Worm (Caenorhabditis elegans): ENCODE data around the gene Y66D12A.21.

DNA sequence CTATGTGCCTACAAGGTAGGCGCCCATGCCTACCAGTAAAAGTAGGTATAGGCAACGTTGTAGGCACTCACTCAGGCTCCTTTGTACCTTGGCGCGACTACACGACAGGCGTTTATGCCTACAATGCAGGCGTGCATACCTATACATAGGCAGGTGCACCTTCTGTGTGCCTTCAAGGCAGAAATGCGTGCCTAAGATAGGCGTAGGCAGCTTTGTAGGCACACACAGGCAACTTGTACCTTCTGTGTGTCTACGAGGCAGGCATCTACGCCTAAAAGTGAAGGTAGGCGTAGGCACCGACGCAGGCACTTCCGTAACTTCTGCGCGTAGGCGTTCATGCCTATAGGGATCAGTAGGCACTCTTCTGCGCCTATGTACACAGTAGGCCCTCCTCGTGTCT is 519 bp upstream of the Y66D12A.21 start:
- no peak for TF ChIP-seq skn-1 (tag; optimal IDR thresholded peaks at IDR 0.05)
- no peak for TF ChIP-seq fos-1 (tag; optimal IDR thresholded peaks at IDR 0.05)
- no peak for TF ChIP-seq ama-1 (optimal IDR thresholded peaks at IDR 0.05)
- no peak for TF ChIP-seq lin-13 (GFP tag; optimal IDR thresholded peaks at IDR 0.05)
- TF ChIP-seq unc-62 (GFP tag; optimal IDR thresholded peaks at IDR 0.05), result no peak
- TF ChIP-seq nhr-77 (tag; optimal IDR thresholded peaks at IDR 0.05), result no peak
- TF ChIP-seq nhr-11 (tag; optimal IDR thresholded peaks at IDR 0.05), result no peak
- TF ChIP-seq lin-11 (tag; optimal IDR thresholded peaks at IDR 0.05), result no peak
